Worm (Caenorhabditis elegans) whole organism, L1 larva: ENCODE measurements around the gene twk-42.

Experiments
- aly-2 ChIP-seq: fragments of 150-350 bp; optimal IDR thresholded peaks from 2 replicates; lab custom pipeline; 2014; ENCODE audit warnings: missing biosample characterization, missing genetic modification characterization
- zag-1 ChIP-seq: fragments of 150-350 bp; optimal IDR thresholded peaks from 2 replicates; lab custom pipeline; 2014; ENCODE audit warnings: missing biosample characterization, missing genetic modification characterization

- TF ChIP-seq zag-1 (tag; lab: Kevin White, UChicago) (no peak), aly-2 (tag; lab: Kevin White, UChicago) (no peak)
These were observed 45.6 kb downstream of the twk-42 start, which contains the start of gene F59A1.18 for ce11 chrV:17686852-17687251.
